Worm (Caenorhabditis elegans): Measurements from ENCODE around the gene ZK180.6.
A peak's percentile ranks its signal among the peaks of the same experiment; 100 is the strongest.

ZK180.6 gene

DNA sequence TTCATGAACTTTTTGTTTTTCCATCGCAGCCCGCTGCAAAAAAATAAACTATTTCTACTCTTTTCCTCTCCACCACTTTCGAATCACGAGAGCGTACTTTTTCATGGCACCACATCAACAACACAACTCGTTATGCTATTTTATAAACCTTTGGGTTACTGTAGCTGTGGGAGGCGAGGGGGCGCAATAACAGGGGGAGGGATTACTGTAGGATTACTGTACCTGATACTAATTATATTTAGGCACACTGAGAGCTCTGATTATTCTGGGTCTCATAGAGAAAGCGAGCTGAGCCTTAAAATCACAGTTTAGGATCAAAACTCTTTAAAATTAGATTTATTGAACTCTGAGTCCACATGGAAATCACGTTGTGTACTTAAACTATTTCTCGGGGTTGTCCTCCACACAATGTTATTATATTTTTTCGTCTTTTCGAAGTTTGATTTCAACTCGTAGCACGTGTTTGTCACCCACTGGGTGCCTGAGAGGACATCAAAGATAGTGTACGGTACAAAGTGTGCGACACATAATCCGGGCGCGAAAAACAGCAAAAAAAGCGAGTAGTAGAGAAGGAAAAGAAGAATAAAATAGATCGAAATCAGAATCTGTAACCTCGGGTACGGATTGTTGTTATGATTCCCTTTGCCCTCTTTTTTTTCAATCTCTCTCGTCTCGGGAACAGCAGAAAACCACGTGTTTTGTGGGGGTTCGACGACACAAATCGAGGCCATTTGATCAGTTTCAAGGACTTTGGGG lies 52.2 kb downstream of the ZK180.6 start:
- TF ChIP-seq lin-13 (GFP tag; optimal IDR thresholded peaks at IDR 0.05) (peak; percentile 6), lin-35 (GFP tag; optimal IDR thresholded peaks at IDR 0.05) (peak; percentile 17 to 68), irx-1 (tag; optimal IDR thresholded peaks at IDR 0.05) (no peak), elt-2 (tag; optimal IDR thresholded peaks at IDR 0.05) (peak; percentile 44), C04F5.9 (tag; optimal IDR thresholded peaks at IDR 0.05) (peak; percentile 6), tbx-2 (tag; optimal IDR thresholded peaks at IDR 0.05) (peak; percentile 25), pag-3 (tag; optimal IDR thresholded peaks at IDR 0.05; ENCODE audit: borderline replicate concordance, insufficient read depth) (peak; percentile 42), sox-4 (tag; optimal IDR thresholded peaks at IDR 0.05) (no peak), nhr-85 (tag) (peak; percentile 98), grh-1 (GFP tag; IDR thresholded peaks at IDR 0.05) (0 out of 2 replicates have a peak, but pooled peaks have one; percentile 29), nhr-90 (tag; optimal IDR thresholded peaks at IDR 0.05; ENCODE audit: poor library complexity) (peak; percentile 71), nhr-20 (tag; optimal IDR thresholded peaks at IDR 0.05) (peak; percentile 86), mdl-1 (tag; optimal IDR thresholded peaks at IDR 0.05) (peak in 1 of 2 experiments; percentile 89), xbp-1 (tag; optimal IDR thresholded peaks at IDR 0.05) (peak; percentile 19), ztf-11 (tag; optimal IDR thresholded peaks at IDR 0.05) (no peak), lin-14 (GFP tag; optimal IDR thresholded peaks at IDR 0.05) (peak; percentile 91), lsy-2 (tag; optimal IDR thresholded peaks at IDR 0.05) (peak in 1 of 2 experiments; percentile 62), dpl-1 (GFP tag; optimal IDR thresholded peaks at IDR 0.05) (peak; percentile 7 to 36 (median 9)), elt-3 (tag; optimal IDR thresholded peaks at IDR 0.05) (peak in 3 of 6 experiments; percentile 17 to 82 (median 33)), ama-1 (optimal IDR thresholded peaks at IDR 0.05) (peak; percentile 36), ceh-8 (GFP tag; optimal IDR thresholded peaks at IDR 0.05) (no peak), nhr-47 (tag; optimal IDR thresholded peaks at IDR 0.05) (peak; percentile 44), ztf-4 (tag; optimal IDR thresholded peaks at IDR 0.05) (peak; percentile 30), nhr-19 (GFP tag; conservative IDR thresholded peaks at IDR 0.05) (peak; percentile 50), nhr-71 (tag; optimal IDR thresholded peaks at IDR 0.05) (peak; percentile 77), ceh-88 (GFP tag; IDR thresholded peaks at IDR 0.05) (0 out of 2 replicates have a peak, but pooled peaks have one; percentile 32), nhr-12 (tag; optimal IDR thresholded peaks at IDR 0.05) (no peak), mep-1 (tag; optimal IDR thresholded peaks at IDR 0.05) (peak; percentile 45), hlh-4 (tag; optimal IDR thresholded peaks at IDR 0.05) (no peak), jun-1 (tag; optimal IDR thresholded peaks at IDR 0.05) (no peak), efl-3 (GFP tag; optimal IDR thresholded peaks at IDR 0.05) (no peak), snu-23 (GFP tag; optimal IDR thresholded peaks at IDR 0.05) (peak; percentile 80), rnt-1 (tag; optimal IDR thresholded peaks at IDR 0.05) (peak; percentile 28), unc-130 (tag; optimal IDR thresholded peaks at IDR 0.05) (peak; percentile 3), blmp-1 (tag; optimal IDR thresholded peaks at IDR 0.05) (peak; percentile 81), zip-4 (GFP tag; optimal IDR thresholded peaks at IDR 0.05) (no peak), efl-1 (optimal IDR thresholded peaks at IDR 0.05) (peak in 1 of 2 experiments; percentile 23), efl-1 (GFP tag; optimal IDR thresholded peaks at IDR 0.05 in 1 of 2) (peak; percentile 37 to 93), nhr-76 (tag; optimal IDR thresholded peaks at IDR 0.05) (no peak), C16A3.4 (tag; optimal IDR thresholded peaks at IDR 0.05) (peak; percentile 54), swsn-7 (tag; optimal IDR thresholded peaks at IDR 0.05) (no peak)

Data from whole organism, L1 larva.